Fruit fly (Drosophila melanogaster) whole organism, adult: ENCODE data around the gene sra.

ENCODE experiments used
- CG11617 ChIP-seq: fragments of 200-800 bp; sonication (Bioruptor generic); optimal IDR thresholded peaks from 2 replicates; lab custom pipeline; 2017; ENCODE audit warnings: mild to moderate bottlenecking, missing biosample characterization, missing genetic modification reagents, missing genetic modification characterization
- CG12768 ChIP-seq: fragments of 200-800 bp; sonication (Bioruptor generic); optimal IDR thresholded peaks from 2 replicates; lab custom pipeline; 2017; ENCODE audit warnings: missing biosample characterization, missing genetic modification characterization, mild to moderate bottlenecking, moderate library complexity, missing genetic modification reagents
- CG14711 ChIP-seq: fragments of 200-800 bp; sonication (Bioruptor generic); optimal IDR thresholded peaks from 2 replicates; lab custom pipeline; 2018; ENCODE audit warnings: missing biosample characterization, mild to moderate bottlenecking, missing genetic modification characterization, moderate library complexity
- CG1620 ChIP-seq: fragments of 200-800 bp; sonication (Bioruptor generic); optimal IDR thresholded peaks from 2 replicates; lab custom pipeline; 2016; ENCODE audit warnings: missing biosample characterization, missing genetic modification characterization
- CG33017 ChIP-seq: fragments of 200-800 bp; sonication (Bioruptor generic); optimal IDR thresholded peaks from 2 replicates; lab custom pipeline; 2018; ENCODE audit warnings: missing biosample characterization, mild to moderate bottlenecking, missing genetic modification characterization, moderate library complexity
- CG5204 ChIP-seq: fragments of 200-800 bp; sonication (Bioruptor generic); optimal IDR thresholded peaks from 2 replicates; lab custom pipeline; 2016; ENCODE audit warnings: missing biosample characterization, missing genetic modification characterization
- CG7045 ChIP-seq: fragments of 200-800 bp; sonication (Bioruptor generic); optimal IDR thresholded peaks from 2 replicates; lab custom pipeline; 2017; ENCODE audit warnings: missing biosample characterization, mild to moderate bottlenecking, missing genetic modification characterization
- CG7101 ChIP-seq: fragments of 200-800 bp; sonication (Bioruptor generic); optimal IDR thresholded peaks from 2 replicates; lab custom pipeline; 2018; ENCODE audit warnings: missing biosample characterization, mild to moderate bottlenecking, missing genetic modification characterization, moderate library complexity
- Clk ChIP-seq: fragments of 200-800 bp; sonication (Bioruptor generic); optimal IDR thresholded peaks from 2 replicates; lab custom pipeline; 2017; ENCODE audit warnings: missing biosample characterization, missing genetic modification characterization
- Crg-1 ChIP-seq: fragments of 200-800 bp; sonication (Bioruptor generic); optimal IDR thresholded peaks from 2 replicates; lab custom pipeline; 2016; ENCODE audit warnings: missing biosample characterization, missing genetic modification characterization
- Hr96 ChIP-seq: fragments of 200-800 bp; sonication (Bioruptor generic); optimal IDR thresholded peaks from 2 replicates; lab custom pipeline; 2016; ENCODE audit warnings: missing biosample characterization, missing genetic modification characterization
- Mnt ChIP-seq: fragments of 200-800 bp; sonication (Bioruptor generic); optimal IDR thresholded peaks from 2 replicates; lab custom pipeline; 2016; ENCODE audit warnings: missing biosample characterization, mild to moderate bottlenecking, missing genetic modification characterization
- bab1 ChIP-seq: fragments of 200-800 bp; sonication (Bioruptor generic); optimal IDR thresholded peaks from 3 replicates; lab custom pipeline; 2019; ENCODE audit warnings: missing biosample characterization, mild to moderate bottlenecking, missing genetic modification characterization, moderate library complexity
- cic ChIP-seq: fragments of 200-800 bp; sonication (Bioruptor generic); optimal IDR thresholded peaks from 2 replicates; lab custom pipeline; 2017; ENCODE audit warnings: missing biosample characterization, mild to moderate bottlenecking, missing genetic modification characterization, moderate library complexity
- cnc ChIP-seq, 2 experiments: fragments of >200 bp; optimal IDR thresholded peaks; 2 replicates each; lab custom pipeline; 2017
- kay ChIP-seq: fragments of 200-800 bp; sonication (Bioruptor generic); peaks from one replicate; lab custom pipeline; 2016; ENCODE audit warnings: missing biosample characterization, missing genetic modification characterization, borderline replicate concordance
- ovo ChIP-seq: fragments of 200-800 bp; sonication (Bioruptor generic); optimal IDR thresholded peaks from 2 replicates; lab custom pipeline; 2016; ENCODE audit warnings: missing biosample characterization, missing genetic modification characterization
- pad ChIP-seq: fragments of 200-800 bp; sonication (Bioruptor generic); optimal IDR thresholded peaks from 3 replicates; lab custom pipeline; 2017; ENCODE audit warnings: missing biosample characterization, missing genetic modification characterization, mild to moderate bottlenecking, moderate library complexity, missing genetic modification reagents
- tj ChIP-seq: fragments of 200-800 bp; sonication (Bioruptor generic); optimal IDR thresholded peaks from 3 replicates; lab custom pipeline; 2017; ENCODE audit warnings: missing biosample characterization, mild to moderate bottlenecking, missing genetic modification characterization, moderate library complexity
- toe ChIP-seq: fragments of 200-800 bp; sonication (Bioruptor generic); optimal IDR thresholded peaks from 2 replicates; lab custom pipeline; 2016; ENCODE audit warnings: missing biosample characterization, missing genetic modification characterization

The sra gene

dm6 chr3R:16186791-16187681 lies at the start of gene sra:
sra (plus strand) TSS chr3R:16186999.
- TF ChIP-seq CG12768 (GFP tag; lab: Kevin White, UChicago): no peak
- peak; percentile 44 for TF ChIP-seq Crg-1 (GFP tag; lab: Kevin White, UChicago)
- no peak for TF ChIP-seq Clk (GFP tag; lab: Kevin White, UChicago)
- TF ChIP-seq bab1 (GFP tag; lab: Kevin White, UChicago): peak; percentile 80
- TF ChIP-seq CG11617 (GFP tag; lab: Kevin White, UChicago): peak; percentile 62
- TF ChIP-seq CG7045: no peak
- peak; percentile 27 for TF ChIP-seq ovo (GFP tag; lab: Kevin White, UChicago)
- TF ChIP-seq Hr96 (GFP tag; lab: Kevin White, UChicago): no peak
- peak; percentile 66 for TF ChIP-seq Mnt (GFP tag; lab: Kevin White, UChicago)
- peak; percentile 39 for TF ChIP-seq CG14711 (tag; lab: Kevin White, UChicago)
- TF ChIP-seq cnc (optimal IDR thresholded peaks at IDR 0.05; lab: Kevin White, UChicago): no peak
- no peak for TF ChIP-seq kay (GFP tag; lab: Kevin White, UChicago)
- TF ChIP-seq tj (GFP tag; lab: Kevin White, UChicago): peak; percentile 71
- no peak for TF ChIP-seq CG5204 (GFP tag; lab: Kevin White, UChicago)
- peak; percentile 36 for TF ChIP-seq CG33017
- TF ChIP-seq pad (GFP tag; lab: Kevin White, UChicago): peak; percentile 22
- peak; percentile 37 for TF ChIP-seq cic (GFP tag; lab: Kevin White, UChicago)
- TF ChIP-seq CG7101 (tag; lab: Kevin White, UChicago): peak; percentile 31
- TF ChIP-seq CG1620 (GFP tag; lab: Kevin White, UChicago): peak; percentile 29
- no peak for TF ChIP-seq toe

- TF ChIP-seq tj (GFP tag; lab: Kevin White, UChicago) (peak; percentile 71), Clk (GFP tag; lab: Kevin White, UChicago) (peak; percentile 66), CG14711 (tag; lab: Kevin White, UChicago) (peak; percentile 32), CG11617 (GFP tag; lab: Kevin White, UChicago) (peak; percentile 79), cic (GFP tag; lab: Kevin White, UChicago) (no peak), CG33017 (peak; percentile 22), Hr96 (GFP tag; lab: Kevin White, UChicago) (peak; percentile 71), Mnt (GFP tag; lab: Kevin White, UChicago) (peak; percentile 90), pad (GFP tag; lab: Kevin White, UChicago) (peak; percentile 46), CG7101 (tag; lab: Kevin White, UChicago) (peak; percentile 18), CG7045 (peak; percentile 13), cnc (optimal IDR thresholded peaks at IDR 0.05; lab: Kevin White, UChicago) (no peak), toe (peak; percentile 82), kay (GFP tag; lab: Kevin White, UChicago) (no peak), Crg-1 (GFP tag; lab: Kevin White, UChicago) (peak; percentile 17), bab1 (GFP tag; lab: Kevin White, UChicago) (peak; percentile 97), ovo (GFP tag; lab: Kevin White, UChicago) (peak; percentile 85), CG12768 (GFP tag; lab: Kevin White, UChicago) (no peak), CG5204 (GFP tag; lab: Kevin White, UChicago) (peak; percentile 29), CG1620 (GFP tag; lab: Kevin White, UChicago) (peak; percentile 73)
Measured at dm6 chr3R:16146632-16147453, 40.0 kb upstream of the sra start, which contains the start of the genes Mic26-27 and CG5916. Mic26-27 (minus strand) TSS chr3R:16146855. CG5916 (plus strand) TSS chr3R:16147029.

dm6 chr3R:16148712-16149111 lies 38.1 kb upstream of the sra start:
- TF ChIP-seq kay (GFP tag; lab: Kevin White, UChicago) (no peak), ovo (GFP tag; lab: Kevin White, UChicago) (no peak), cic (GFP tag; lab: Kevin White, UChicago) (no peak), CG1620 (GFP tag; lab: Kevin White, UChicago) (no peak), Hr96 (GFP tag; lab: Kevin White, UChicago) (no peak), CG11617 (GFP tag; lab: Kevin White, UChicago) (no peak), toe (no peak), CG5204 (GFP tag; lab: Kevin White, UChicago) (no peak), Mnt (GFP tag; lab: Kevin White, UChicago) (no peak), cnc (optimal IDR thresholded peaks at IDR 0.05; lab: Kevin White, UChicago) (no peak), CG7101 (tag; lab: Kevin White, UChicago) (no peak), bab1 (GFP tag; lab: Kevin White, UChicago) (no peak), pad (GFP tag; lab: Kevin White, UChicago) (no peak), Clk (GFP tag; lab: Kevin White, UChicago) (no peak), CG12768 (GFP tag; lab: Kevin White, UChicago) (no peak), CG7045 (no peak), Crg-1 (GFP tag; lab: Kevin White, UChicago) (no peak)

- TF ChIP-seq kay (GFP tag; lab: Kevin White, UChicago) (no peak), Mnt (GFP tag; lab: Kevin White, UChicago) (no peak), toe (no peak), CG1620 (GFP tag; lab: Kevin White, UChicago) (no peak), CG14711 (tag; lab: Kevin White, UChicago) (no peak), CG7045 (no peak), CG33017 (no peak), Clk (GFP tag; lab: Kevin White, UChicago) (no peak), cnc (optimal IDR thresholded peaks at IDR 0.05; lab: Kevin White, UChicago) (no peak), CG11617 (GFP tag; lab: Kevin White, UChicago) (no peak), Hr96 (GFP tag; lab: Kevin White, UChicago) (no peak)
Measured at dm6 chr3R:16151239-16151860, 35.4 kb upstream of the sra start, which contains the start of gene Fer2. Fer2 (minus strand) TSS chr3R:16151312.
